Worm (Caenorhabditis elegans): ENCODE results near the gene pqn-65.

pqn-65 gene

DNA sequence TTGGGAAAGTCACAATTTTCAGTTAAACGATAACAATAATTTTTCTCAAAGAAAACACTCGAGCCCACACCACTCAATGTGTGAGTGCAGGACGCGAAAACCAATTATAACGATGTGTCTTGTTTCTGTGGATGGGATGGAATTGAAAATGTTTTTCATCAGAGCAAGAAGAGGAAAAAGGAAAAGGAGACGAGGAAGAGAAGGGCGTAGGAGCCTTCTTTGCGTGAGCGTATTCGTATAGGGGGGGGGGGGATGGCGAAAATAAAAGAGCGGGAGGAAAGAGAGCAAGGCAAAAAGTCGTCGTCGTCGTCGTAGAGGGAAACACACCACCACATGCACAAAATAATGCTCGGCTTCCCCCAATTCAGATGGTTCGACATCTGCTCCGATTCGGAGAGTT is 584 bp upstream of the pqn-65 start:
- TF ChIP-seq ama-1 (optimal IDR thresholded peaks at IDR 0.05): no peak
- peak; percentile 48 for TF ChIP-seq aly-1 (tag; optimal IDR thresholded peaks at IDR 0.05)
- TF ChIP-seq hmg-4 (GFP tag; optimal IDR thresholded peaks at IDR 0.05): peak; percentile 37
- TF ChIP-seq ceh-13 (GFP tag; optimal IDR thresholded peaks at IDR 0.05): no peak

DNA sequence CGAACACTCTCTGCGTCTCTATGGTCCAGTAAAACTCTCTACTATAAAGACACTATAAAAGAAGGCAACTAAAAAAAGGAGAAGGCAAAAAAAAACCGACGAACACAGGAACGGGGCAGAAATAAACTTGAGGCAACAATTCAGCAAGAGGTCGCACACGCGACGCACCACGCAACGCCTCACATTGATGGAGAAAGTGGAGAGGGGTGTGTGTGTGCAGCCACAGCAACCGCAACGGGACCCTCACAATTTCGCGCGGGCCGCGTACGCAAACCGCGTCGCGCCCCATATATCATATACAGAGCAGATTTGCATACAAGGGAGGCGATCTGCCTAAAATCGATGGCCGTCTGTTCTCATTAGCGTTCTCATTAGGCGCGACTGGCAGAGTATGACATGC is 2.6 kb downstream of the pqn-65 start:
- TF ChIP-seq scrt-1 (GFP tag; IDR thresholded peaks at IDR 0.05): peak; percentile 64; the same call in 1 of the 2 replicates
- no peak for TF ChIP-seq ceh-36 (tag; optimal IDR thresholded peaks at IDR 0.05)
- peak; percentile 37 for TF ChIP-seq aly-1 (tag; optimal IDR thresholded peaks at IDR 0.05)
- TF ChIP-seq hmg-4 (GFP tag; optimal IDR thresholded peaks at IDR 0.05): peak; percentile 77
- peak; percentile 50 for TF ChIP-seq pes-1 (GFP tag; IDR thresholded peaks at IDR 0.05)
- peak; percentile 16 for TF ChIP-seq B0310.2 (tag; optimal IDR thresholded peaks at IDR 0.05)
- TF ChIP-seq flt-1 (GFP tag; IDR thresholded peaks at IDR 0.05): no peak
- peak; percentile 0 for TF ChIP-seq ets-7 (tag; optimal IDR thresholded peaks at IDR 0.05)
- TF ChIP-seq F13C5.2 (tag; optimal IDR thresholded peaks at IDR 0.05): peak; percentile 38
- no peak for TF ChIP-seq tra-4 (tag; optimal IDR thresholded peaks at IDR 0.05)
- TF ChIP-seq ceh-13 (GFP tag; optimal IDR thresholded peaks at IDR 0.05): no peak
- peak; percentile 67; the same call in 1 of the 2 replicates for TF ChIP-seq sea-1 (GFP tag; conservative IDR thresholded peaks at IDR 0.05)

DNA sequence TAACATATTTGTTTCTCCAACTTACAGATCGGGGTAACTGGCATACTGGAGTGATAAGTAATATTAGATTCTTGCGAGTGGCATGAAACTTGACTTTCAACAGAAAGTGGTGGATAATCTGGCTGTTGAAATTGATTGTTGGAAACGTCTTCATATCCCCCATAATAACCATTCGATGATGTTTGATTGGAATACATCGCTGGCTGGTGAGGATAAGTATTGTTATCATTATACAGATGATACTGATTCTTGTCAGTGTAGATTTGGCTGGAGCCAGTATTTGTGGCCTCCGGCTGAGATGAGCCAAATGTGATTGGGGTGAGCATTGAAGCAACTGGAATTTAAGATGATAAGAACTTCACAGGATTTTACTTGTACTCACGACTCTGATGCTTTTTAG is 4.4 kb downstream of the pqn-65 start:
- no peak for TF ChIP-seq hmg-4 (GFP tag; optimal IDR thresholded peaks at IDR 0.05)

DNA sequence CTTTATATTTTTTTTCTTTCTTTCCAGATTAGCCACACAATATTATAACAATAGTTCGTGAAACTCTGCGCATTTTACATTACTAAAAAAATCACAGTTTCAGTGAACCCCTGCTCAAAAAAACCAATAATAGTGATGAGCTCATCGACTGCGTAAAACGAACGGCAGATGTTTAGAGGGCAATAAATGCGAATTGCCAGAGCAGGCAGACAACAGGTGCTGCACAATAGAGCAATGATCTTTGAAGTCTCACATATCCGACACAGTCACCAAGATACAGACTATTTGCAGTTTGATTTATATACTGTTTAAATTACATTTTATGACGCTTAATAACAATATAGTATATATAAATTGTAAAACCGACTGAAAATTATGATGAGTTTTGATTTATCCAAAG is 9.8 kb downstream of the pqn-65 start:
- TF ChIP-seq ets-7 (tag; optimal IDR thresholded peaks at IDR 0.05) (no peak), tbx-11 (GFP tag; IDR thresholded peaks at IDR 0.05) (no peak), tbx-37 (GFP tag; conservative IDR thresholded peaks at IDR 0.05) (no peak), pes-1 (GFP tag; IDR thresholded peaks at IDR 0.05) (no peak), B0310.2 (tag; optimal IDR thresholded peaks at IDR 0.05) (no peak), scrt-1 (GFP tag; IDR thresholded peaks at IDR 0.05) (no peak), hmg-4 (GFP tag; optimal IDR thresholded peaks at IDR 0.05) (no peak), F13C5.2 (tag; optimal IDR thresholded peaks at IDR 0.05) (no peak), aly-1 (tag; optimal IDR thresholded peaks at IDR 0.05) (no peak), hnd-1 (tag; optimal IDR thresholded peaks at IDR 0.05) (no peak), tra-4 (tag; optimal IDR thresholded peaks at IDR 0.05) (no peak), sea-1 (GFP tag; conservative IDR thresholded peaks at IDR 0.05) (no peak)

DNA sequence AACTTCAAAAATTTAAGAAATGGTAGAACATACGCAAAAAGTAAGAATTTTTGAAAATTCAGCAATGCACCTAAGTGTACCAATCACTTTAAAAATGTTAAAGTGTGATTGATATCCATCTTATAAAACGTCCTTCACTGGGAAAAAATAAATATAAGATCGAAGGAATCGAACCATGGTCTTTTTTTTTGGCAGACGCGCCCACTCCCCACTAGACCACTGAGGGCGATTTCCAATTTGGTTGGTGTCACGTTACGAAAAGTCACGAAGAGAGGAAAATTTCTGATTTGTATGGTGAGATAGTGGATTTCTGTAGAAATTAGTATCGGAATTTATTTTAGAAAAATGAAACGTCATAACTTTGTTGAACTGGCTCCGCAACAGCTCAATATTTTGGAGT is 12.1 kb downstream of the pqn-65 start:
- TF ChIP-seq hnd-1 (tag; optimal IDR thresholded peaks at IDR 0.05): no peak
- no peak for TF ChIP-seq pes-1 (GFP tag; IDR thresholded peaks at IDR 0.05)
- TF ChIP-seq hmg-4 (GFP tag; optimal IDR thresholded peaks at IDR 0.05): no peak
- no peak for TF ChIP-seq tra-4 (tag; optimal IDR thresholded peaks at IDR 0.05)
- TF ChIP-seq ceh-36 (tag; optimal IDR thresholded peaks at IDR 0.05): no peak
- TF ChIP-seq ets-7 (tag; optimal IDR thresholded peaks at IDR 0.05): no peak
- TF ChIP-seq hmbx-1 (tag; optimal IDR thresholded peaks at IDR 0.05): no peak
- no peak for TF ChIP-seq sea-1 (GFP tag; conservative IDR thresholded peaks at IDR 0.05)
- no peak for TF ChIP-seq ama-1 (optimal IDR thresholded peaks at IDR 0.05)
- TF ChIP-seq F13C5.2 (tag; optimal IDR thresholded peaks at IDR 0.05): no peak
- no peak for TF ChIP-seq scrt-1 (GFP tag; IDR thresholded peaks at IDR 0.05)
- TF ChIP-seq tbx-37 (GFP tag; conservative IDR thresholded peaks at IDR 0.05): no peak
- TF ChIP-seq aly-1 (tag; optimal IDR thresholded peaks at IDR 0.05): no peak

DNA sequence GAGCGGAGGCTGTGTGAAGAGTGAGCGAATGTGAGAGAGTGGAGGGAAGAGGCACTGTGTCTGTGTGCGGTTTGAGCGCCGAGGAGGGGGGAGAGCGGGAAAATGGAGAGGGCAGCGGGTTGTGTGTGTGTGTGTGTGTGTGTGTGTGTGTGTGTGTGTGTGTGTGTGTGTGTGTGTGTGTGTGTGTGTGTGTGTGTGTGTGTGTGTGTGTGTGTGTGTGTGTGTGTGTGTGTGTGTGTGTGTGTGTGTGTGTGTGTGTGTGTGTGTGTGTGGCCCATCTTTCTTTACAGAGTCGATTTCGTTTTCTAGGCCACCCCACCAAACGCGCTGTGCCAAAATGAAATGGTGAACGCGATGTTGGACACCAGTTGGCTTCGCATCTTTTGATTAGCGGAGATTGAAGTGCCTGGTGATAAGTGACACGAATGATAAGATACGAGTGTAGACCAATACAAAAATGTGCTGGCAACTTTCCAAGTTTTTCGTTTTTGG is 13.0 kb downstream of the pqn-65 start:
- TF ChIP-seq hmg-4 (GFP tag; optimal IDR thresholded peaks at IDR 0.05) (peak; percentile 95), tra-4 (tag; optimal IDR thresholded peaks at IDR 0.05) (peak; percentile 24), ceh-36 (tag; optimal IDR thresholded peaks at IDR 0.05) (peak; percentile 48), B0310.2 (tag; optimal IDR thresholded peaks at IDR 0.05) (peak; percentile 74), flt-1 (GFP tag; IDR thresholded peaks at IDR 0.05) (peak; percentile 51; the same call in 1 of the 2 replicates), tbx-37 (GFP tag; conservative IDR thresholded peaks at IDR 0.05) (peak; percentile 49; the same call in 1 of the 2 replicates), F13C5.2 (tag; optimal IDR thresholded peaks at IDR 0.05) (peak; percentile 82), ceh-13 (GFP tag; optimal IDR thresholded peaks at IDR 0.05) (peak; percentile 45), hmbx-1 (tag; optimal IDR thresholded peaks at IDR 0.05) (peak; percentile 53), tbx-11 (GFP tag; IDR thresholded peaks at IDR 0.05) (0 out of 2 replicates have a peak, but pooled peaks have one; percentile 43)

DNA sequence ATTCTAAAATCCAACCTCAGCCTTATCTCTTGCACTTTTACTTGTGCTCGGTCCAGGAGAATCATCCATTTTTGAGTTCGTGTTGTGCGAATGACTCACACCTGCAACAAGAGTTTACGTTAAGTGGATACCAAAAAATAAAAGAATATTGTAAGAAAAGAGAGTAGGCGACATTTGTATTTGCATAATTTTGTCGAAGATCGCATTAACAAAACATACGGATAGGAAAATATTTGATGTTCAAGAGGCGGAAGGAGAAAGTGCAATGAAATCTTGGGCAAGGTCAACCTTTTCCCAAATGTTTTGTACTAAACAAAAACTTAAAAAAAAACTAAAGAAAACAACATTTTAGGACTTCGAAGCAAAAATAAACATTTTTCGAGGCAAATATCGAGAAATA is 13.6 kb downstream of the pqn-65 start, which contains the start of gene spat-3:
Gene spat-3, minus strand, starts transcription at position 101 of the 400 bp plus-strand sequence.
- TF ChIP-seq sea-1 (GFP tag; conservative IDR thresholded peaks at IDR 0.05) (no peak), hmbx-1 (tag; optimal IDR thresholded peaks at IDR 0.05) (no peak)

DNA sequence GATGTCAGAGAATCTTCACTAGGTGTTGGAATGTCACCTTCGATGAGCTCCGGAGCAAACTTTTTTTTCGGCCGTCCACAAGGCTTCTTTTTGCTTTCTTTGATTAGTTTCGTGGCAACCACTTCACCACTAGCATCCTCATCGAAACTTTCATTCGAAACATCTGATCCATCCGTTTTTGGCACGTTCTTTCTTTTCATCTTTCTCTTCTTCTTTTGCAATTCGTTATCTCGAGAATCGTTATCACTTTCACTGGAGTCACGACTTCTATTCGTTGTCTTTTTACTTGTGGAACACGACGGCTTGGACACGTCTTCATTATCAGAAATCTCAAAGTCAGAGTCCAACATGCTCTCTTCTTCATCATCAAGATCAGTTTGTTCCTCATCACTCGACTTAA is 15.2 kb downstream of the pqn-65 start:
- TF ChIP-seq hnd-1 (tag; optimal IDR thresholded peaks at IDR 0.05) (no peak), pes-1 (GFP tag; IDR thresholded peaks at IDR 0.05) (no peak), sea-1 (GFP tag; conservative IDR thresholded peaks at IDR 0.05) (no peak), aly-1 (tag; optimal IDR thresholded peaks at IDR 0.05) (no peak), ceh-13 (GFP tag; optimal IDR thresholded peaks at IDR 0.05) (no peak)

DNA sequence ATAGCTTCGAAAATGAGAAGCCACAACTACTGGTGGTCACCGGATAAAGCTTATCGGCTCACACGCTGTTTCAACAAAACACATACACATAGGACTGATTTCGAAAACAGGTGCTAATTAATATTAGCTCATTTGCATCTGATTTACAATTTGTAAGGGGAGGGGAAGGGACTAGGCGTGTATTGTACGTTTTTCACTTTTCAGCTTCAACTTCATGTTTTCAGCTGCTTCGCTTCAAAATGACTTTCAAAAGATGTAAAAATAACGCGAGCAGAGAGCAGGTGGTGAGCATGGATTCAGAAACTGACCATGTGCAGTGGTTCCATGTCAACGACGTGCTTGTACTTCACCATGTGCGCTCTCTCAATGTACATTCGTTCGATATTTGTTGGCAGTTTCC is 18.4 kb downstream of the pqn-65 start:
- TF ChIP-seq ets-7 (tag; optimal IDR thresholded peaks at IDR 0.05) (no peak), scrt-1 (GFP tag; IDR thresholded peaks at IDR 0.05) (no peak), ceh-36 (tag; optimal IDR thresholded peaks at IDR 0.05) (no peak), sea-1 (GFP tag; conservative IDR thresholded peaks at IDR 0.05) (no peak), tbx-37 (GFP tag; conservative IDR thresholded peaks at IDR 0.05) (no peak), B0310.2 (tag; optimal IDR thresholded peaks at IDR 0.05) (no peak), F13C5.2 (tag; optimal IDR thresholded peaks at IDR 0.05) (no peak)

Data from whole organism, early embryonic.